Fruit fly (Drosophila melanogaster) whole organism, wandering third instar larva: ENCODE data around the gene CG34282.
A peak's percentile ranks its signal among the peaks of the same experiment; 100 is the strongest.

Experiments
- Abd-B ChIP-seq: fragments of >200 bp; optimal IDR thresholded peaks from 2 replicates; lab custom pipeline; 2017; ENCODE audit warnings: missing biosample characterization, missing genetic modification characterization
- CG32264 ChIP-seq: fragments of 200-800 bp; sonication (Bioruptor generic); optimal IDR thresholded peaks from 2 replicates; lab custom pipeline; 2016; ENCODE audit warnings: missing biosample characterization, missing genetic modification characterization
- CG9705 ChIP-seq: fragments of 200-800 bp; sonication (Bioruptor generic); optimal IDR thresholded peaks from 2 replicates; lab custom pipeline; 2018; ENCODE audit warnings: missing biosample characterization, mild to moderate bottlenecking, missing genetic modification characterization
- CrebA ChIP-seq: fragments of 200-800 bp; sonication (Bioruptor generic); optimal IDR thresholded peaks from 2 replicates; lab custom pipeline; 2016; ENCODE audit warnings: missing biosample characterization, mild to moderate bottlenecking, missing genetic modification characterization, borderline replicate concordance
- Dfd ChIP-seq: fragments of >200 bp; optimal IDR thresholded peaks from 2 replicates; lab custom pipeline; 2017; ENCODE audit warnings: missing biosample characterization, missing genetic modification characterization
- Dif ChIP-seq: fragments of 200-275, 200-300 bp; sonication (Bioruptor generic); optimal IDR thresholded peaks from 2 replicates; lab custom pipeline; 2018; ENCODE audit warnings: missing biosample characterization, missing genetic modification characterization; ENCODE audit not compliant: partially characterized antibody
- GATAd ChIP-seq: sonication (Bioruptor generic); optimal IDR thresholded peaks from 2 replicates; lab custom pipeline; 2016; ENCODE audit warnings: missing biosample characterization, missing genetic modification characterization
- HLH106 ChIP-seq: fragments of 200-800 bp; optimal IDR thresholded peaks from 3 replicates; lab custom pipeline; 2019; ENCODE audit warnings: missing biosample characterization, mild to moderate bottlenecking, missing genetic modification characterization, moderate library complexity
- Hnf4 ChIP-seq: fragments of 200-800 bp; sonication (Bioruptor generic); optimal IDR thresholded peaks from 2 replicates; lab custom pipeline; 2016; ENCODE audit warnings: missing biosample characterization, mild to moderate bottlenecking, missing genetic modification characterization
- Hr78 ChIP-seq: fragments of >200 bp; optimal IDR thresholded peaks from 2 replicates; lab custom pipeline; 2017; ENCODE audit warnings: missing biosample characterization, missing genetic modification characterization
- Hr83 ChIP-seq: fragments of 200-300 bp; sonication (Bioruptor generic); optimal IDR thresholded peaks from 2 replicates; lab custom pipeline; 2016; ENCODE audit warnings: missing biosample characterization, mild to moderate bottlenecking, missing genetic modification characterization, moderate library complexity; ENCODE audit not compliant: poor library complexity, severe bottlenecking
- Jra ChIP-seq: sonication (Bioruptor generic); optimal IDR thresholded peaks from 2 replicates; lab custom pipeline; 2016; ENCODE audit warnings: missing biosample characterization, missing genetic modification characterization
- Mio ChIP-seq: sonication (Bioruptor generic); optimal IDR thresholded peaks from 2 replicates; lab custom pipeline; 2016; ENCODE audit warnings: missing biosample characterization, missing genetic modification characterization
- Myc ChIP-seq: fragments of >200 bp; optimal IDR thresholded peaks from 2 replicates; lab custom pipeline; 2017
- N ChIP-seq: fragments of >200 bp; optimal IDR thresholded peaks from 2 replicates; lab custom pipeline; 2018; ENCODE audit warnings: missing biosample characterization, missing external identifiers, missing genetic modification characterization
- OdsH ChIP-seq: fragments of 200-800 bp; sonication (Bioruptor generic); optimal IDR thresholded peaks from 2 replicates; lab custom pipeline; 2016; ENCODE audit warnings: missing biosample characterization, mild to moderate bottlenecking, missing genetic modification characterization
- Rel ChIP-seq, 2 experiments: fragments of 200-800 bp; sonication (Bioruptor generic) in 1 of 2; optimal IDR thresholded peaks; 2 replicates in 1 of 2; 3 replicates in 1 of 2; lab custom pipeline; 2016 to 2019; ENCODE audit warnings: mild to moderate bottlenecking in 2 of 2, missing biosample characterization in 2 of 2, missing genetic modification characterization in 2 of 2, moderate library complexity in 1 of 2
- Sp1 ChIP-seq: fragments of 200-800 bp; sonication (Bioruptor generic); optimal IDR thresholded peaks from 3 replicates; lab custom pipeline; 2019; ENCODE audit warnings: missing biosample characterization, mild to moderate bottlenecking, missing genetic modification characterization, moderate library complexity
- Vsx2 ChIP-seq: fragments of 200-300, 225-300 bp; sonication (Bioruptor generic); optimal IDR thresholded peaks from 2 replicates; lab custom pipeline; 2018; ENCODE audit warnings: missing biosample characterization, missing genetic modification characterization; ENCODE audit not compliant: partially characterized antibody
- br ChIP-seq: fragments of 200-800 bp; sonication (Bioruptor generic); optimal IDR thresholded peaks from 2 replicates; lab custom pipeline; 2016; ENCODE audit warnings: missing biosample characterization, missing genetic modification characterization
- brk ChIP-seq: fragments of 200-800 bp; sonication (Bioruptor generic); optimal IDR thresholded peaks from 2 replicates; lab custom pipeline; 2016; ENCODE audit warnings: missing biosample characterization, mild to moderate bottlenecking, missing genetic modification characterization
- dl ChIP-seq, 2 experiments: fragments of 175-275, 200-275 bp in 1 of 2; fragments of 200-275 bp in 1 of 2; sonication (Bioruptor generic); optimal IDR thresholded peaks; lab custom pipeline; 2018; ENCODE audit warnings: mild to moderate bottlenecking in 2 of 2, missing biosample characterization in 2 of 2, missing genetic modification characterization in 2 of 2, moderate library complexity in 2 of 2; ENCODE audit not compliant: partially characterized antibody in 2 of 2, insufficient read depth in 1 of 2
- dmrt93B ChIP-seq: fragments of 200-800 bp; sonication (Bioruptor generic); optimal IDR thresholded peaks from 2 replicates; lab custom pipeline; 2018; ENCODE audit warnings: missing biosample characterization, mild to moderate bottlenecking, missing genetic modification characterization
- dsf ChIP-seq: sonication (Bioruptor generic); optimal IDR thresholded peaks from 2 replicates; lab custom pipeline; 2016; ENCODE audit warnings: missing biosample characterization, missing genetic modification characterization, borderline replicate concordance
- ey ChIP-seq: fragments of 200-800 bp; sonication (Bioruptor generic); optimal IDR thresholded peaks from 2 replicates; lab custom pipeline; 2016; ENCODE audit warnings: missing biosample characterization, missing genetic modification characterization
- foxo ChIP-seq, 2 experiments: fragments of 200-800 bp; sonication (Bioruptor generic); optimal IDR thresholded peaks; 2 replicates in 1 of 2; 3 replicates in 1 of 2; lab custom pipeline; 2016 to 2017; ENCODE audit warnings: missing biosample characterization in 2 of 2, missing genetic modification characterization in 2 of 2
- fru ChIP-seq: fragments of 200-800 bp; sonication (Bioruptor generic); optimal IDR thresholded peaks from 3 replicates; lab custom pipeline; 2016; ENCODE audit warnings: missing biosample characterization, mild to moderate bottlenecking, missing genetic modification characterization
- h ChIP-seq: fragments of 200-800 bp; sonication (Bioruptor generic); optimal IDR thresholded peaks from 3 replicates; lab custom pipeline; 2016; ENCODE audit warnings: missing biosample characterization, mild to moderate bottlenecking, missing genetic modification characterization
- jim ChIP-seq: fragments of 175-275, 200-325 bp; sonication (Bioruptor generic); optimal IDR thresholded peaks from 2 replicates; lab custom pipeline; 2016; ENCODE audit warnings: missing biosample characterization, mild to moderate bottlenecking, missing genetic modification characterization
- lola ChIP-seq: fragments of >200 bp; optimal IDR thresholded peaks from 2 replicates; lab custom pipeline; 2017; ENCODE audit warnings: missing biosample characterization, missing genetic modification characterization
- pan ChIP-seq: fragments of >200 bp; optimal IDR thresholded peaks from 2 replicates; lab custom pipeline; 2017
- psq ChIP-seq: fragments of 200-800 bp; sonication (Bioruptor generic); optimal IDR thresholded peaks from 3 replicates; lab custom pipeline; 2017; ENCODE audit warnings: missing biosample characterization, mild to moderate bottlenecking, missing genetic modification characterization, moderate library complexity
- rgr ChIP-seq: fragments of 200-800 bp; sonication (Bioruptor generic); optimal IDR thresholded peaks from 3 replicates; lab custom pipeline; 2016; ENCODE audit warnings: missing biosample characterization, mild to moderate bottlenecking, missing genetic modification characterization
- sage ChIP-seq: fragments of 200-800 bp; sonication (Bioruptor generic); optimal IDR thresholded peaks from 2 replicates; lab custom pipeline; 2016; ENCODE audit warnings: missing biosample characterization, mild to moderate bottlenecking, missing genetic modification characterization
- sv ChIP-seq: fragments of 200-800 bp; sonication (Bioruptor generic); optimal IDR thresholded peaks from 3 replicates; lab custom pipeline; 2016; ENCODE audit warnings: missing biosample characterization, missing genetic modification characterization
- tai ChIP-seq: sonication (Bioruptor generic); optimal IDR thresholded peaks from 2 replicates; lab custom pipeline; 2016; ENCODE audit warnings: missing biosample characterization, missing genetic modification characterization
- usp ChIP-seq: fragments of >200 bp; optimal IDR thresholded peaks from 2 replicates; lab custom pipeline; 2017; ENCODE audit warnings: missing biosample characterization, missing genetic modification characterization
- woc ChIP-seq: sonication (Bioruptor generic); optimal IDR thresholded peaks from 2 replicates; lab custom pipeline; 2016; ENCODE audit warnings: missing biosample characterization, mild to moderate bottlenecking, missing genetic modification characterization

Gene CG34282

dm6 chr3R:18658945-18659642 is 36.0 kb upstream of the CG34282 start, which contains the start of the genes CG31224 and CstF64 (continued):
- TF ChIP-seq psq (peak; percentile 96), Jra (GFP tag; lab: Kevin White, UChicago) (peak; percentile 90), Hr83 (no peak)

DNA sequence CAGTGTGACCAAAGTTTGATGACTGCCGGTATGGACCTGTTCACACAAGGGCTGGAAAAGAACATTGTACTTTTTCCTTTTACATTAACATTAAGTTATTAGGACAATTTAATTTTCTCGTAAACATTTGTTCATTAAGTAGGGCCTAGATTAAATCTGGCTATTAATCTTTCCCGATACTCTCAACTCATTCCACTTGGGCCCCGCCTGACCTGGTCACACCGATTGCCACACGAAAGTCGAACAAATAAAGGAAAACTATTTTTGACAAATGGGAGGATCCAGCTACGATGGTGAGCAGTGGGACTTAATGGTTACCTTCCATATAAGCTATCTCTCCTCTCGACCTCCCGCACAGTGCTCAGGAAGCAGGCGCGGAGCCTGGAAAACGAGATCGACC is 31.5 kb upstream of the CG34282 start, which contains the start of the genes Cpsf73 and Gos28:
Gene Cpsf73, minus strand, starts transcription at position 28 of the 400 bp plus-strand sequence.
Gene Gos28, plus strand, starts transcription at position 214 of the 400 bp plus-strand sequence.
- TF ChIP-seq fru (GFP tag; lab: Kevin White, UChicago): no peak
- no peak for TF ChIP-seq Mio (GFP tag; lab: Kevin White, UChicago)
- peak in 1 of 2 experiments; percentile 5 for TF ChIP-seq foxo (GFP tag; optimal IDR thresholded peaks at IDR 0.05; lab: Kevin White, UChicago)
- no peak for TF ChIP-seq Hr83
- no peak for TF ChIP-seq sage (GFP tag; lab: Kevin White, UChicago)
- no peak for TF ChIP-seq GATAd (GFP tag; lab: Kevin White, UChicago)
- no peak for TF ChIP-seq dsf
- TF ChIP-seq Dif: no peak
- no peak for TF ChIP-seq pan (lab: Kevin White, UChicago)
- TF ChIP-seq OdsH (GFP tag; lab: Kevin White, UChicago): no peak
- no peak for TF ChIP-seq Myc (lab: Kevin White, UChicago)
- no peak for TF ChIP-seq Hr78
- no peak for TF ChIP-seq CG32264 (GFP tag; lab: Kevin White, UChicago)
- no peak for TF ChIP-seq Vsx2 (GFP tag; lab: Kevin White, UChicago)
- no peak for TF ChIP-seq CG9705 (GFP tag; lab: Kevin White, UChicago)
- TF ChIP-seq Abd-B: no peak
- TF ChIP-seq br (GFP tag; lab: Kevin White, UChicago): no peak
- peak; percentile 23 for TF ChIP-seq Sp1 (GFP tag; lab: Kevin White, UChicago)
- no peak for TF ChIP-seq ey (GFP tag; lab: Kevin White, UChicago)
- peak; percentile 13 for TF ChIP-seq HLH106 (tag; lab: Kevin White, UChicago)
- no peak for TF ChIP-seq dl (GFP tag; optimal IDR thresholded peaks at IDR 0.05; lab: Kevin White, UChicago; ENCODE audit: insufficient read depth in 1 of 2, partially characterized antibody in 2 of 2)
- TF ChIP-seq usp (GFP tag; lab: Kevin White, UChicago): no peak
- TF ChIP-seq tai (GFP tag; lab: Kevin White, UChicago): no peak
- peak; percentile 39 for TF ChIP-seq woc (GFP tag; lab: Kevin White, UChicago)
- TF ChIP-seq sv (GFP tag; lab: Kevin White, UChicago): no peak
- TF ChIP-seq rgr (GFP tag; lab: Kevin White, UChicago): peak; percentile 53
- TF ChIP-seq lola (GFP tag; lab: Kevin White, UChicago): no peak
- TF ChIP-seq Hnf4 (GFP tag; lab: Kevin White, UChicago): no peak
- no peak for TF ChIP-seq brk
- TF ChIP-seq h (GFP tag; lab: Kevin White, UChicago): peak; percentile 39
- no peak for TF ChIP-seq CrebA (GFP tag; lab: Kevin White, UChicago)
- TF ChIP-seq N (GFP tag; lab: Kevin White, UChicago): no peak
- TF ChIP-seq jim (GFP tag; lab: Kevin White, UChicago): no peak
- TF ChIP-seq Rel (GFP tag; optimal IDR thresholded peaks at IDR 0.05; lab: Kevin White, UChicago): no peak
- peak; percentile 30 for TF ChIP-seq Rel (tag; optimal IDR thresholded peaks at IDR 0.05; lab: Kevin White, UChicago)
- TF ChIP-seq dmrt93B (GFP tag; lab: Kevin White, UChicago): no peak
- no peak for TF ChIP-seq Jra (GFP tag; lab: Kevin White, UChicago)
- TF ChIP-seq psq: no peak
- no peak for TF ChIP-seq Dfd (GFP tag; lab: Kevin White, UChicago)
